Worm (Caenorhabditis elegans): ENCODE data around the gene glb-16.

ce11 chrX:7554326-7554725, 14.4 kb upstream of the glb-16 start, which contains the start of gene F46C8.8:
- no peak for TF ChIP-seq ama-1 (optimal IDR thresholded peaks at IDR 0.05)
- TF ChIP-seq hmbx-1 (tag; optimal IDR thresholded peaks at IDR 0.05) = no peak
- no peak for TF ChIP-seq sea-1 (GFP tag; conservative IDR thresholded peaks at IDR 0.05)
- no peak for TF ChIP-seq aly-1 (tag; optimal IDR thresholded peaks at IDR 0.05)
- no peak for TF ChIP-seq flt-1 (GFP tag; IDR thresholded peaks at IDR 0.05)
- no peak for TF ChIP-seq B0310.2 (tag; optimal IDR thresholded peaks at IDR 0.05)

Measured in whole organism, early embryonic.